Fruit fly (Drosophila melanogaster): ENCODE data around the gene CG15498.

The CG15498 gene

dm6 chr3R:21590677-21591369 lies 21.9 kb upstream of the CG15498 start:
- no peak for TF ChIP-seq Myc (optimal IDR thresholded peaks at IDR 0.05)

- TF ChIP-seq h (optimal IDR thresholded peaks at IDR 0.05) (no peak), Sin3A (optimal IDR thresholded peaks at IDR 0.05) (no peak), insv (optimal IDR thresholded peaks at IDR 0.05) (no peak), ttk (optimal IDR thresholded peaks at IDR 0.05) (no peak), Myc (optimal IDR thresholded peaks at IDR 0.05) (no peak), psq (optimal IDR thresholded peaks at IDR 0.05) (no peak)
Observed at dm6 chr3R:21590203-21590659, 21.3 kb upstream of the CG15498 start.

- TF ChIP-seq Myc (optimal IDR thresholded peaks at IDR 0.05) (no peak), ttk (optimal IDR thresholded peaks at IDR 0.05) (no peak), insv (optimal IDR thresholded peaks at IDR 0.05) (no peak), psq (optimal IDR thresholded peaks at IDR 0.05) (no peak), h (optimal IDR thresholded peaks at IDR 0.05) (no peak), Sin3A (optimal IDR thresholded peaks at IDR 0.05) (no peak)
Observed at dm6 chr3R:21589500-21590202, 20.7 kb upstream of the CG15498 start.

DNA sequence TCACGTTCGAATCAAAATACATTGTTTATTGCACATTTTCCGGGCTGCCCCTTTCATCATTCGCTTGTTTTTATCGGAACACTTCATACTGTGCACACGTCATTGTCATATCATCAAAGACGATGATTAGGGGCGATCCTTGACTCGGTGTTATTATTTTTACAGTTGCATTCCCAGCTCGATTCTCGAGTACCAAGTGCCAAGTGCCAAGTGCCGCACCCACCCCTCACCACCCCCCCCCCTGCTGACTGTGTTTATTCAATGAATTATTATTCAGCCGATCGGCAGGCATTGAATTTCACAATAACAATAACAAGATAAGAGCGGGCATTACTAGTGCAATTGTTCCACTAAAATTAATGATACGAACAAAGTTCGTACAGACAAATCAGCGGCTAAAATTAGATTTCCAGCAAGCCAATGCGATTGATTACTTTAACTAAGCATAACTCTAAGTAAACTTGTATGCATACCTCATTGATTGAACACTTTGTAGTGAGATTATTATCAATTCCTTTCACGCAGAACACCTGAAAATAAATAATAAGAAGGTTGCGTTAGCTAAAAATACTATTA lies 18.6 kb upstream of the CG15498 start:
- TF ChIP-seq h (optimal IDR thresholded peaks at IDR 0.05) = no peak
- no peak for TF ChIP-seq psq (optimal IDR thresholded peaks at IDR 0.05)
- TF ChIP-seq ttk (optimal IDR thresholded peaks at IDR 0.05) = no peak

DNA sequence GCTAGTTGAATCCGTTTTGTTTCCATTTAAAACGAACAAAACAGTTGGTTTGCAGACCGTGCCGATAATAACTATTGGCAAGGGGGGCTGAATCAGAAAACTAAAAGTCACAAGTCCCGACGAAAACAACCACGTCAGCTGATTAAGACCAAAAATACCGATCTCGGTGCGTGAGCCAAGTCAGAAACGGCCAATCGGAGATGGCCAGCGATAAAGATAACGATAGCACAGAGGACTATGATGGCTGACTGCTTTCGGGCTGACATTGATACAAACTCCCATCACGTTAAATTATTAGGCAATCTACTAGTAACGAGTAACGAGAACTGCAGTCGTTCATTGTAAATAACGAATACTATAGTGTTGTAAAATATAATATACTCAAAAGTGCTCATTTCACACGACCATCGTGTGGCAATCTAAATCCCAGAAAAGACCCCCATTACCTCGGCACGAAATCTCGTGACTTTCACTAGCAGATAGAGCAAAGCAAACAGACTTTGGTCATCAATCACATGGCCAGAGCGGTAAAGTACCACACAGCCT lies 18.0 kb upstream of the CG15498 start:
- TF ChIP-seq Sin3A (optimal IDR thresholded peaks at IDR 0.05) = no peak
- TF ChIP-seq Myc (optimal IDR thresholded peaks at IDR 0.05) = no peak

DNA sequence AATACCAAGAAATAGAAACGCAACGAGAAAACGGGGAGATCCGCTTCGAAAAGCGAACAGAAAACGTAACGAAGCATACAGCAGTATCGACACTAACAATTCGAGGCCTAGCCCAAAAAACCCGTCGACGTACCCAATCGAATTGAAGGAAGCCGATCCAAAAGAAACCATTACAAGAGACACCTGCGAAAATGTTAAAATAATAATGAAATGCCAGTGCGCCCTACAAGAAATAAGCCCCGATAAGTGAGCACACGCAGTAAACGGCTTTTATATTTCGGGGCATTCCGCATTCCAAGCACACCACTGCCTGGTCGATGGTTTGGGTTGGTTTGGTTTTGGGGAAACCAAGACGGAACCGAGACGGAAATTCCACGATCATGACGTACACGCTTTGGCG lies 17.4 kb upstream of the CG15498 start:
- TF ChIP-seq insv (optimal IDR thresholded peaks at IDR 0.05) = no peak

dm6 chr3R:21584296-21584936 lies 15.5 kb upstream of the CG15498 start:
- TF ChIP-seq psq (optimal IDR thresholded peaks at IDR 0.05) (no peak), insv (optimal IDR thresholded peaks at IDR 0.05) (no peak)

- TF ChIP-seq ttk (optimal IDR thresholded peaks at IDR 0.05) (no peak), Sin3A (optimal IDR thresholded peaks at IDR 0.05) (no peak), Myc (optimal IDR thresholded peaks at IDR 0.05) (no peak), h (optimal IDR thresholded peaks at IDR 0.05) (no peak), psq (optimal IDR thresholded peaks at IDR 0.05) (no peak)
Observed at dm6 chr3R:21583603-21584218, 14.8 kb upstream of the CG15498 start.

DNA sequence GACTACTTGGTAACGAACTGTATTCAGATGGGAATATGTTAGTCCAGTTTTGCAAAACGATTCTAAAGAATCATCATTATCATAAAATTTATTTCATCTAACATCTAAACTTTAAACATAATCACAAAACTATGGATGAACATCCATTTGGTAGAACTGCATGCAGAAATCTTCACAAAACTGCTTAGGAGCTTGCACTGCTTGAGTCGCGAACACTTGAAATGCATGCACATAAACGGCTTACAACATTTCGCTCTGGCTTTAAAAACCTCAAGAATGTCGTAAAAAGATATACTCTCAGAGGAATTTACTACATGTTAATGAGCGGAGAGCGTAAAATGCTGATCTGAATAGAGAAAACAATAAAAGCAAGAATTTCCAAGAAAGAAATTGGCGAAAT lies 14.1 kb upstream of the CG15498 start:
- TF ChIP-seq Myc (optimal IDR thresholded peaks at IDR 0.05) (no peak), ttk (optimal IDR thresholded peaks at IDR 0.05) (no peak), Sin3A (optimal IDR thresholded peaks at IDR 0.05) (no peak), insv (optimal IDR thresholded peaks at IDR 0.05) (no peak), h (optimal IDR thresholded peaks at IDR 0.05) (no peak), psq (optimal IDR thresholded peaks at IDR 0.05) (no peak)

- no peak for TF ChIP-seq ttk (optimal IDR thresholded peaks at IDR 0.05)
- no peak for TF ChIP-seq Myc (optimal IDR thresholded peaks at IDR 0.05)
- TF ChIP-seq h (optimal IDR thresholded peaks at IDR 0.05) = no peak
Observed at dm6 chr3R:21582637-21583036, 13.7 kb upstream of the CG15498 start.

dm6 chr3R:21582124-21582474 lies 13.2 kb upstream of the CG15498 start:
- no peak for TF ChIP-seq insv (optimal IDR thresholded peaks at IDR 0.05)
- no peak for TF ChIP-seq psq (optimal IDR thresholded peaks at IDR 0.05)
- no peak for TF ChIP-seq ttk (optimal IDR thresholded peaks at IDR 0.05)
- no peak for TF ChIP-seq h (optimal IDR thresholded peaks at IDR 0.05)
- no peak for TF ChIP-seq Sin3A (optimal IDR thresholded peaks at IDR 0.05)
- no peak for TF ChIP-seq Myc (optimal IDR thresholded peaks at IDR 0.05)

- no peak for TF ChIP-seq ttk (optimal IDR thresholded peaks at IDR 0.05)
- no peak for TF ChIP-seq insv (optimal IDR thresholded peaks at IDR 0.05)
- TF ChIP-seq h (optimal IDR thresholded peaks at IDR 0.05) = no peak
- no peak for TF ChIP-seq Sin3A (optimal IDR thresholded peaks at IDR 0.05)
Observed at dm6 chr3R:21581365-21582123, 12.6 kb upstream of the CG15498 start.
